Fruit fly (Drosophila melanogaster) whole organism, prepupa: ENCODE measurements around the gene Eig71Eh.
A peak's percentile ranks its signal among the peaks of the same experiment; 100 is the strongest.

Source experiments
- CG10631 ChIP-seq: fragments of 200-800 bp; sonication (Bioruptor generic); optimal IDR thresholded peaks from 2 replicates; lab custom pipeline; 2016; ENCODE audit warnings: missing biosample characterization, missing genetic modification characterization
- CG11762 ChIP-seq: fragments of 200-800 bp; sonication (Bioruptor generic); optimal IDR thresholded peaks from 3 replicates; lab custom pipeline; 2016; ENCODE audit warnings: missing biosample characterization, missing genetic modification characterization; ENCODE audit not compliant: insufficient read depth
- CG1621 ChIP-seq: fragments of 200-800 bp; sonication (Bioruptor generic); optimal IDR thresholded peaks from 3 replicates; lab custom pipeline; 2018; ENCODE audit warnings: missing biosample characterization, mild to moderate bottlenecking, missing genetic modification characterization
- CG16779 ChIP-seq: fragments of 200-800 bp; sonication (Bioruptor generic); optimal IDR thresholded peaks from 3 replicates; lab custom pipeline; 2017; ENCODE audit warnings: missing biosample characterization, mild to moderate bottlenecking, missing genetic modification characterization
- CG3032 ChIP-seq: fragments of 200-800 bp; optimal IDR thresholded peaks from 2 replicates; lab custom pipeline; 2019; ENCODE audit warnings: missing biosample characterization, mild to moderate bottlenecking, missing genetic modification characterization, moderate library complexity
- CG31627 ChIP-seq: fragments of 200-800 bp; sonication (Bioruptor generic); optimal IDR thresholded peaks from 3 replicates; lab custom pipeline; 2016; ENCODE audit warnings: missing biosample characterization, missing genetic modification characterization
- CG34406 ChIP-seq: fragments of 200-800 bp; sonication (Bioruptor generic); optimal IDR thresholded peaks from 3 replicates; lab custom pipeline; 2016; ENCODE audit warnings: missing biosample characterization, missing genetic modification characterization
- CG3919 ChIP-seq: fragments of 200-800 bp; sonication (Bioruptor generic); optimal IDR thresholded peaks from 3 replicates; lab custom pipeline; 2016; ENCODE audit warnings: missing biosample characterization, missing genetic modification characterization
- CG4318 ChIP-seq: fragments of 200-800 bp; sonication (Bioruptor generic); optimal IDR thresholded peaks from 3 replicates; lab custom pipeline; 2017; ENCODE audit warnings: missing biosample characterization, mild to moderate bottlenecking, missing genetic modification characterization
- CG6276 ChIP-seq: fragments of 200-800 bp; sonication (Bioruptor generic); optimal IDR thresholded peaks from 2 replicates; lab custom pipeline; 2017; ENCODE audit warnings: missing biosample characterization, mild to moderate bottlenecking, missing genetic modification characterization
- CG6792 ChIP-seq: fragments of 200-800 bp; sonication (Bioruptor generic); optimal IDR thresholded peaks from 3 replicates; lab custom pipeline; 2016; ENCODE audit warnings: missing biosample characterization, missing genetic modification characterization
- CG6808 ChIP-seq: fragments of 200-800 bp; sonication (Bioruptor generic); optimal IDR thresholded peaks from 3 replicates; lab custom pipeline; 2017; ENCODE audit warnings: missing biosample characterization, missing genetic modification characterization, mild to moderate bottlenecking, moderate library complexity, missing genetic modification reagents
- CG6854 ChIP-seq: fragments of 200-800 bp; sonication (Bioruptor generic); optimal IDR thresholded peaks from 2 replicates; lab custom pipeline; 2017; ENCODE audit warnings: missing biosample characterization, mild to moderate bottlenecking, missing genetic modification characterization
- CG7368 ChIP-seq: fragments of 200-800 bp; sonication (Bioruptor generic); optimal IDR thresholded peaks from 3 replicates; lab custom pipeline; 2016; ENCODE audit warnings: missing biosample characterization, missing genetic modification characterization
- CG8319 ChIP-seq: fragments of 200-800 bp; sonication (Bioruptor generic); optimal IDR thresholded peaks from 3 replicates; lab custom pipeline; 2016; ENCODE audit warnings: missing biosample characterization, missing genetic modification characterization
- CG8632 ChIP-seq: fragments of 200-800 bp; sonication (Bioruptor generic); optimal IDR thresholded peaks from 3 replicates; lab custom pipeline; 2016; ENCODE audit warnings: missing biosample characterization, missing genetic modification characterization
- CG9139 ChIP-seq: fragments of 200-800 bp; sonication (Bioruptor generic); optimal IDR thresholded peaks from 3 replicates; lab custom pipeline; 2017; ENCODE audit warnings: missing biosample characterization, mild to moderate bottlenecking, missing genetic modification characterization
- Eip75B ChIP-seq: fragments of 200-800 bp; sonication (Bioruptor generic); optimal IDR thresholded peaks from 3 replicates; lab custom pipeline; 2016; ENCODE audit warnings: missing biosample characterization, missing genetic modification characterization
- Eip78C ChIP-seq: fragments of 200-800 bp; sonication (Bioruptor generic); peaks from one replicate; lab custom pipeline; 2016; ENCODE audit warnings: missing biosample characterization, missing genetic modification characterization
- Eip93F ChIP-seq: fragments of 200-800 bp; sonication (Bioruptor generic); optimal IDR thresholded peaks from 2 replicates; lab custom pipeline; 2016; ENCODE audit warnings: missing biosample characterization, mild to moderate bottlenecking, missing genetic modification characterization
- Ets21C ChIP-seq: fragments of 200-800 bp; sonication (Bioruptor generic); optimal IDR thresholded peaks from 3 replicates; lab custom pipeline; 2016; ENCODE audit warnings: missing biosample characterization, missing genetic modification characterization
- Ets96B ChIP-seq: fragments of 200-800 bp; optimal IDR thresholded peaks from 2 replicates; lab custom pipeline; 2019; ENCODE audit warnings: missing biosample characterization, mild to moderate bottlenecking, missing genetic modification characterization, moderate library complexity
- Gug ChIP-seq: fragments of 200-800 bp; sonication (Bioruptor generic); IDR thresholded peaks from 2 replicates; pipeline ENCODE4 v1.3.6; 2022; ENCODE audit warnings: missing biosample characterization, missing genetic modification characterization
- Hr38 ChIP-seq: sonication (Bioruptor generic); optimal IDR thresholded peaks from 2 replicates; lab custom pipeline; 2016; ENCODE audit warnings: missing biosample characterization, missing genetic modification characterization
- Hr39 ChIP-seq: fragments of 200-800 bp; sonication (Bioruptor generic); optimal IDR thresholded peaks from 2 replicates; lab custom pipeline; 2016; ENCODE audit warnings: missing biosample characterization, missing genetic modification characterization
- Hr4 ChIP-seq: fragments of 200-800 bp; sonication (Bioruptor generic); optimal IDR thresholded peaks from 3 replicates; lab custom pipeline; 2016; ENCODE audit warnings: missing biosample characterization, missing genetic modification characterization
- OdsH ChIP-seq: fragments of 200-800 bp; sonication (Bioruptor generic); optimal IDR thresholded peaks from 3 replicates; lab custom pipeline; 2016; ENCODE audit warnings: missing biosample characterization, missing genetic modification characterization
- Smox ChIP-seq: fragments of 200-800 bp; sonication (Bioruptor generic); optimal IDR thresholded peaks from 3 replicates; lab custom pipeline; 2016; ENCODE audit warnings: missing biosample characterization, missing genetic modification characterization
- Sox102F ChIP-seq: fragments of 200-800 bp; sonication (Bioruptor generic); optimal IDR thresholded peaks from 2 replicates; lab custom pipeline; 2016; ENCODE audit warnings: missing biosample characterization, mild to moderate bottlenecking, missing genetic modification characterization
- Sox14 ChIP-seq: fragments of 200-800 bp; sonication (Bioruptor generic); optimal IDR thresholded peaks from 3 replicates; lab custom pipeline; 2016; ENCODE audit warnings: missing biosample characterization, missing genetic modification characterization
- Sox15 ChIP-seq: fragments of 200-800 bp; sonication (Bioruptor generic); optimal IDR thresholded peaks from 3 replicates; lab custom pipeline; 2016; ENCODE audit warnings: missing biosample characterization, missing genetic modification characterization
- achi ChIP-seq: fragments of 200-800 bp; sonication (Bioruptor generic); optimal IDR thresholded peaks from 3 replicates; lab custom pipeline; 2016; ENCODE audit warnings: missing biosample characterization, missing genetic modification characterization
- cyc ChIP-seq: fragments of 200-800 bp; sonication (Bioruptor generic); optimal IDR thresholded peaks from 3 replicates; lab custom pipeline; 2016; ENCODE audit warnings: missing biosample characterization, missing genetic modification characterization
- dac ChIP-seq: fragments of 200-800 bp; sonication (Bioruptor generic); optimal IDR thresholded peaks from 2 replicates; lab custom pipeline; 2017; ENCODE audit warnings: missing biosample characterization, mild to moderate bottlenecking, missing genetic modification characterization
- dsx ChIP-seq: fragments of 200-800 bp; optimal IDR thresholded peaks from 3 replicates; lab custom pipeline; 2019; ENCODE audit warnings: missing biosample characterization, mild to moderate bottlenecking, missing genetic modification characterization, moderate library complexity; ENCODE audit not compliant: poor library complexity, severe bottlenecking
- fkh ChIP-seq: fragments of 200-800 bp; sonication (Bioruptor generic); optimal IDR thresholded peaks from 3 replicates; lab custom pipeline; 2017; ENCODE audit warnings: missing biosample characterization, mild to moderate bottlenecking, missing genetic modification characterization, moderate library complexity
- lz ChIP-seq: fragments of 200-800 bp; sonication (Bioruptor generic); optimal IDR thresholded peaks from 3 replicates; lab custom pipeline; 2016; ENCODE audit warnings: missing biosample characterization, missing genetic modification characterization
- salr ChIP-seq, 2 experiments: fragments of 200-800 bp; sonication (Bioruptor generic); optimal IDR thresholded peaks; 3 replicates each; lab custom pipeline; 2016 to 2018; ENCODE audit warnings: missing biosample characterization in 2 of 2, missing genetic modification characterization in 2 of 2, mild to moderate bottlenecking in 1 of 2
- spab ChIP-seq: fragments of 200-800 bp; sonication (Bioruptor generic); optimal IDR thresholded peaks from 2 replicates; lab custom pipeline; 2017; ENCODE audit warnings: missing biosample characterization, mild to moderate bottlenecking, missing genetic modification characterization, missing genetic modification reagents
- ss ChIP-seq, 2 experiments: fragments of 200-800 bp; sonication (Bioruptor generic); optimal IDR thresholded peaks; 2 replicates in 1 of 2; 3 replicates in 1 of 2; lab custom pipeline; 2017 to 2018; ENCODE audit warnings: mild to moderate bottlenecking in 2 of 2, missing biosample characterization in 2 of 2, missing genetic modification characterization in 2 of 2, moderate library complexity in 1 of 2
- vri ChIP-seq: fragments of 200-800 bp; sonication (Bioruptor generic); optimal IDR thresholded peaks from 3 replicates; lab custom pipeline; 2016; ENCODE audit warnings: missing biosample characterization, mild to moderate bottlenecking, missing genetic modification characterization

Gene Eig71Eh

dm6 chr3L:15632653-15633052 is 26.6 kb downstream of the Eig71Eh start (continued):
- TF ChIP-seq salr (GFP tag; optimal IDR thresholded peaks at IDR 0.05; lab: Kevin White, UChicago) = no peak
- peak; percentile 2 for TF ChIP-seq CG6792
- TF ChIP-seq Sox102F (GFP tag; lab: Kevin White, UChicago) = peak; percentile 31
- TF ChIP-seq cyc (GFP tag; lab: Kevin White, UChicago) = no peak
- TF ChIP-seq lz = no peak
- TF ChIP-seq CG8632 = peak; percentile 33
- peak; percentile 16 for TF ChIP-seq CG6854 (GFP tag; lab: Kevin White, UChicago)
- no peak for TF ChIP-seq CG3919 (GFP tag; lab: Kevin White, UChicago)
- no peak for TF ChIP-seq Eip93F (GFP tag; lab: Kevin White, UChicago)
- TF ChIP-seq Eip78C = peak; percentile 72
- no peak for TF ChIP-seq CG1621 (tag; lab: Kevin White, UChicago)
- no peak for TF ChIP-seq Gug (GFP tag; lab: Robert Waterston, UW)
- TF ChIP-seq CG4318 (GFP tag; lab: Kevin White, UChicago) = no peak
- TF ChIP-seq CG16779 (tag; lab: Kevin White, UChicago) = no peak
- TF ChIP-seq Sox14 (GFP tag; lab: Kevin White, UChicago) = no peak
- no peak for TF ChIP-seq CG6276 (GFP tag; lab: Kevin White, UChicago)
- TF ChIP-seq spab (GFP tag; lab: Kevin White, UChicago) = no peak
- TF ChIP-seq ss (GFP tag; optimal IDR thresholded peaks at IDR 0.05; lab: Kevin White, UChicago) = peak in 1 of 2 experiments; percentile 23
- TF ChIP-seq Hr38 (GFP tag; lab: Kevin White, UChicago) = no peak
- TF ChIP-seq vri = no peak
- no peak for TF ChIP-seq Eip75B (GFP tag; lab: Kevin White, UChicago)
- no peak for TF ChIP-seq CG31627 (GFP tag; lab: Kevin White, UChicago)
- no peak for TF ChIP-seq CG10631
- no peak for TF ChIP-seq Sox15 (GFP tag; lab: Kevin White, UChicago)
- peak; percentile 4 for TF ChIP-seq achi (GFP tag; lab: Kevin White, UChicago)

- no peak for TF ChIP-seq Hr38 (GFP tag; lab: Kevin White, UChicago)
- TF ChIP-seq fkh (GFP tag; lab: Kevin White, UChicago) = peak; percentile 73
- TF ChIP-seq CG8319 (GFP tag; lab: Kevin White, UChicago) = no peak
Measured at dm6 chr3L:15631067-15631466, 28.2 kb downstream of the Eig71Eh start.

DNA sequence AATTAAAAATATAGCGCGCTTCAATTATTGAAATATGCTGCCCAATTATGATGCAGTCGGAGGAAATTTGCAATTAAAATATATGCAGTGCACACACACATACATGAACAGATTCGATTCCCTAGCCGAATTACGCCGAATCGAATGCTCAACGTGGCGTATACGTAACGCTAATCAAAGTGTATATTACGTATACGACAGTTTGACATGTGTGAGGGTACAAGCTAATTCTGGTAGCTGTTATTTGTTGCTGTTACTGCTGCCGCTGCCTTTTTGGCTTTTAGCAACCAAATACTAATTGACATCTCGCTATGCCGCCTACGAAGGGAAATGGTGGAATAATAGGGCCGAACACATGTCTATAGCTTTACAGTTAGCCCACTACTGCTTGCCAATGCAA is 31.9 kb downstream of the Eig71Eh start:
- no peak for TF ChIP-seq vri
- no peak for TF ChIP-seq Ets96B (tag; lab: Kevin White, UChicago)
- TF ChIP-seq Ets21C (GFP tag; lab: Kevin White, UChicago) = no peak
- TF ChIP-seq CG6276 (GFP tag; lab: Kevin White, UChicago) = no peak
- TF ChIP-seq Hr38 (GFP tag; lab: Kevin White, UChicago) = no peak
- TF ChIP-seq CG11762 (GFP tag; lab: Kevin White, UChicago) = no peak
- no peak for TF ChIP-seq CG7368 (GFP tag; lab: Kevin White, UChicago)
- TF ChIP-seq CG6808 = no peak
- no peak for TF ChIP-seq CG8632
- no peak for TF ChIP-seq CG31627 (GFP tag; lab: Kevin White, UChicago)
- TF ChIP-seq CG16779 (tag; lab: Kevin White, UChicago) = no peak
- TF ChIP-seq Sox15 (GFP tag; lab: Kevin White, UChicago) = no peak
- TF ChIP-seq, all 60 proteins: peak for 0

DNA sequence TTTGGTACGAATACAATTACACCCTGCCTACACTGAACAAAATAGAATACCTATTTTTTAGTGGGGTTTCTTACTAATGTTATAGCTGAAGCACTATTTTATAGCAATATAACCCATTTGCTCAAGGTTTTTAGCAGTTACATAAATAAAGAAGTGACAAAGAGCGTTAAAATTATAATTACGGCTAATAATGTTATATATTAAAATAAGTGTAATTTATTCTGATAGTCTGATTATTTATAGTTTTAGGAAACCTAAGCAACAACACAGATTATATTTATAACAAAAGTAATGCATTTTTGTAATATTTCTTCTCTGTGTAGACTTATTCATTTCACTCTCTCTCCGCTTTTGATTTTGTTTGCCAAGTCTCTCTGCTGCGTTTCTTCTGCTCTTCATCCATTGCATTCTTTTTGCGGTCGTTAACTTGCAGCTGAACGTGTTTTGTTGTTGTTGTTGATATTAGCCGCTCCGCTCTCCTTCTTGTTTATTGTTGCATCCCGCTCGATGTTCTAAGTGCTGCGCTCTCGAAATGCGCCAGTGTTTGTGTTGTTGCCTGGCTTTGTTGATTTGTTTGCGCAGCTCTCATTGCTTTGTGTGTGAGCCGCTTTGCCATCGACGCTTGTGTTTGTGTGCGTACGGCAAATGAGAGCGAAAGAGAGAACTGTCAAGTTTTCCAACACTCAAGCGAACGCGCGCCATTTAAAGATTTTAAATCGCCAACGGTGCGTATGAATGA is 33.4 kb downstream of the Eig71Eh start:
- TF ChIP-seq Eip93F (GFP tag; lab: Kevin White, UChicago) (peak; percentile 82), CG4318 (GFP tag; lab: Kevin White, UChicago) (peak; percentile 98), CG1621 (tag; lab: Kevin White, UChicago) (peak; percentile 81), OdsH (GFP tag; lab: Kevin White, UChicago) (peak; percentile 97), dac (GFP tag; lab: Kevin White, UChicago) (peak; percentile 72), Smox (GFP tag; lab: Kevin White, UChicago) (peak; percentile 94), Hr4 (peak; percentile 94), CG3032 (tag; lab: Kevin White, UChicago) (peak; percentile 95), vri (peak; percentile 49), CG31627 (GFP tag; lab: Kevin White, UChicago) (peak; percentile 93), Sox102F (GFP tag; lab: Kevin White, UChicago) (peak; percentile 77), dsx (peak; percentile 88), CG9139 (GFP tag; lab: Kevin White, UChicago) (peak; percentile 87), Ets21C (GFP tag; lab: Kevin White, UChicago) (peak; percentile 84), Eip78C (peak; percentile 98), CG7368 (GFP tag; lab: Kevin White, UChicago) (peak; percentile 87), Hr39 (GFP tag; lab: Kevin White, UChicago) (peak; percentile 89), CG34406 (peak; percentile 97), CG8319 (GFP tag; lab: Kevin White, UChicago) (peak; percentile 89), Ets96B (tag; lab: Kevin White, UChicago) (peak; percentile 94), ss (GFP tag; optimal IDR thresholded peaks at IDR 0.05; lab: Kevin White, UChicago) (peak; percentile 84 to 92), achi (GFP tag; lab: Kevin White, UChicago) (peak; percentile 97)
